Fruit fly (Drosophila melanogaster) whole organism, larva: ENCODE measurements around the gene Grasp65.

ENCODE experiments used
- noc ChIP-seq: fragments of 200-800 bp; sonication (Bioruptor generic); optimal IDR thresholded peaks from 3 replicates; lab custom pipeline; 2019; ENCODE audit warnings: missing biosample characterization, mild to moderate bottlenecking, missing genetic modification characterization, moderate library complexity

The Grasp65 gene

DNA sequence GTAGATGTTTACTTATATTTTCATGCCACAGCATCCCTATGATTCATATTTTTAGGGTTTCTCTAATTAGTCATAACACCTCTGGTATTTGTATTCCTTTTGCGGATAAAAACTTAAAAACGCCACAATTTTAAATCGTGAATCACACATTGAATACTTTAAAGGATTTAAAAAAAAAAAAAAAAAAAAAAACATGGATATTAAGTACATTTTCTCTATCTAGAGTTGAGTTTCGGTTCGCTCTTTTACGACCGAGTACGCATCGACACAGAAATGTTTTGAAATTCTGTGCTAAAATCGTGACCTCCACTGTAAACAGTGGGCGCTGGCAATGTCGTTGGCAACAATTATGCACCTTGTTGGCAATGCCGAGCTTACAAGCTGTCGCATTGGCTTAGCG, 19.3 kb upstream of the Grasp65 start:
- TF ChIP-seq noc, result no peak

- TF ChIP-seq noc, result no peak
These were observed 18.5 kb upstream of the Grasp65 start for dm6 chr3L:19906148-19906752.

DNA sequence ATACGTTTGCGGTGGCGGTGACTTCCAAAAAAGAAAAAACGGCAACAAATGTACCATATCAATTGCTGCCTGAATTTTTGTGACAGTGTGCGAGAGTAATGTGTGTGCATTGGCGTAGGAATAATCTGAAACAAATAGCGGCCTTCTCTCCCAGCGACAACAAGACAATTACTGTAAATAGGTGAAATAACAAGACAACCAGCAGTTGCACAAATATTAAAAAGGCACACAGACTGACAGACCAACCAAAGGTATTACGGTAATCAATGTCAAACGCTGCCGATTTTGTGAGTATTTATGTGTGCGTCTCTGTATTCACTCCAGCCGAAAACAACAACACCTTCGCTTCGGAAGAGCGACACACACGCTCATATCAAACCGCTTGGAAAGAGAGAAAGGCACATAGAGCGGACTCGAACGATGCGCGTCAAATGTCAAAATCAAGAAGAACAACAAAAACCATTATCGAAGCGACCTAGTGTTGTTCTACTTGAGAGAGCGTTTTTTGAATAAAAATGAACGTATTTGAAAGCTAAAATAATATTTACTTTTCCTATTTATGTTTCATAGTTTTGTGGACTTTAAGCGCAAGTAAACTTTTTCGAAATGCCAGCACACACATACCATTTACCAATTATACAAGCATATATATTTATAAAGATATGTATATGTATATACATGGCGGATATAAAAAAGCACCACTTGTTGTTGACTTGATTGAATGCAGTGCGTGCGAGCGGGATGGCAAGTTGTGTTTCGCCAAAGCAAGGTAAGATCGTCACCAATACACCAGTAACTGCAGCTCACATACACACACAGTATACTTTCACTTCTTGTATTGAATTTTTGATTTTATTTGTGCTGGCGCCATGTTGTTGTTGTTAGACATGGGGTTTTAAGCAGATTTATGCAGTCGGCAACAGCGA, 17.7 kb upstream of the Grasp65 start:
- TF ChIP-seq noc, result peak; percentile 35

- no peak for TF ChIP-seq noc
These were observed 17.1 kb upstream of the Grasp65 start for dm6 chr3L:19907706-19908070.

DNA sequence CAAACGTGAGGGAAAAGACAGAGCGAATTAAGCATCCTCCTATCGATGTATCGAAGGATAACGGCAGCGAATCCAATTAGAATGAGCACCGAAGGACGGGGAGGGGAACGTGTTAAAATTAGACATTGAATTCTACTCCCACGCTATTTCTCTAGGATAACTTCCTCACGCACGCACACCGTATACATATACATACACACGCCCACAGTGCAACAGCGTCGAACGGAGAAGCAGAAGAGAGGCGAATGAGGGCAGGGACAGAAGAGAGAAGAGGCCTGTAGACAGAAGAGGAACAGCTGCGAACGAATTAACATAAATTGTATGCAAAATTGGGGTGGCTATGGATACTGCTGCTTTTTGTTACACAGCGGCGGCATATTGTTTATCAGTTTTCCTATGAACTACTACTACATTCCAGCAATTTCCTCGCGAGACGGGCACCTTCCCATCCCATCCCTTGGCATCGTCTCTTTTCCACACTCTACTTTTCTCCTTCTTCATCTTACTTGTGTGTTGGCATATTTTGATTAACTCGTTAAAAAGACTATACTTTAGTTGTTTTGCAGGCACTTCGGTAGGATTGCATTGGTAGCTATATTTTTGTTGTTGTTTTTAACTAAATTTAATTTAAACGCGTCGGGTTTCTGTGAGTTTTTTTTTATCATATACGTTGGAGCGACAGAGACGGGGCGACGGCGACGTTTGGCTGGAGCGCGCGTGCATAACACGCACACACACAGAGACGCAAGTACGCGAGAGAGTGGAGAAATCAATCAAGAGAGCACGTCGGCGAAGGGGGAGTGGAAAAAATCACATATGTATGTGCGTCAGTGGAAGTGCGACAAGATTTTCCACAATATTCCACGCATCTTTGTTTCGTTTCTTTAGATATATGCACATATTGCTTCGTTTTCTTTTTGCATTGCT, 16.3 kb upstream of the Grasp65 start:
- no peak for TF ChIP-seq noc

DNA sequence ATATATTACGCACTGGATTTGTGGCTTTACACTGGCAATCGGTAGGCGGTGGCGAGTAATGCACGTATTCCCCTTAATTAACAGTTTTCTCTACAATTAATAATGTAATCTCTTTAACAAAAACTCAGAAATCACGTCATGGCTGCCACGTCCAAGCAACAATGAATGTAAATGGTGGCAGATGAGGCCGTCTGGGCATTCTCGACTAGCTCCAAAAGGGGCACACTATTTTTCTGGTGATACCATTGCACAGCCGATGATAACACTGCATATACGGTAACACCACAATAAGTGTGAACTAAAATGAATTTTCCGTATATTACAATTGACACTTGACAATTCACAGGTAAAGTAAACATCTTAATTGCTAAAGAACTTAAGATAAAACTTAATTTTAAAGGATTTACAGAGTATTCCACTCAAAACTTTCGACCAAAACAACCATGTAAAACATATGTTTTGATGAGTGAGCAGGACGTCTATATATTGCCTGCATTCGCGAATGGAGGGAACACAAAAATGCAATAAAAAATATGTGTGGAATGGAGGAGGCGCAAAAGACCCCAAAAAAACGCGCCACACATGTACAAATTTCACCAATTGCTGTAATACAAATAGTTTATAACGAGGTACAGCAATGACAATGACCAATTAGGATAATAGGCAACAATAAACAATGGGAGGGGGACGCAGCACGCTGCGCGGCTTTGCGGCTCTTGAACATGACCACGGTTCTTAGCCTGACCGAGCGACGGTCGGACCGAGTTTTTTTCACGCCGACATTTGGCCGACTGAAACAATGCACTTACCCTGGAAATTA, 15.3 kb upstream of the Grasp65 start:
- no peak for TF ChIP-seq noc

dm6 chr3L:19910054-19910414, 14.7 kb upstream of the Grasp65 start, which contains the start of the genes Mi-2 and Prp3:
Mi-2 (minus strand) TSS chr3L:19910215.
Prp3 (plus strand) TSS chr3L:19910300.
- TF ChIP-seq noc, result no peak

- no peak for TF ChIP-seq noc
These were observed 11.3 kb upstream of the Grasp65 start, which contains the start of gene Mtr3 for dm6 chr3L:19913328-19913936. Mtr3 (minus strand) TSS chr3L:19913715.

- TF ChIP-seq noc, result no peak
These were observed 9.9 kb upstream of the Grasp65 start, which contains the start of gene Rpn1 for dm6 chr3L:19914833-19915232. Rpn1 (plus strand) TSS chr3L:19915051.

DNA sequence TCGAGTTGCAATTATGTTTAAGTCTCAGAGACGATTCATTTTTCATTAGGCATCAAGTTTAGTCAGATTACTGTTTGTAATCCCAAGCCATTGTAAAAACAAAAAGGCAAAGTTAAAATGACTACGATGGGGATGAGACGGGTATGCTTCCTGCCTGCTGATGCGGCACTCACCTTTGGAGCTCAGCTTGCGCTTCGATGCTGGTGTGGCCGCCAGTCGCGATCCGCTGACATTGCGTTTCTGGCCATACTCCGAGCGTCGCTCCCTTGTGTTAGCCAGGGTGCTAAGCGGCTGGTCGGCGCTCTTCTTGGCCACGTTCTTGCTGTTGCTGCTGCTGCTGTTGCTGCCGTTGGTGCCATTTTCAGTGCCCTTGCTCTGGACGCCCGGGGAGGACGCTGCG, 4.8 kb upstream of the Grasp65 start:
- no peak for TF ChIP-seq noc

DNA sequence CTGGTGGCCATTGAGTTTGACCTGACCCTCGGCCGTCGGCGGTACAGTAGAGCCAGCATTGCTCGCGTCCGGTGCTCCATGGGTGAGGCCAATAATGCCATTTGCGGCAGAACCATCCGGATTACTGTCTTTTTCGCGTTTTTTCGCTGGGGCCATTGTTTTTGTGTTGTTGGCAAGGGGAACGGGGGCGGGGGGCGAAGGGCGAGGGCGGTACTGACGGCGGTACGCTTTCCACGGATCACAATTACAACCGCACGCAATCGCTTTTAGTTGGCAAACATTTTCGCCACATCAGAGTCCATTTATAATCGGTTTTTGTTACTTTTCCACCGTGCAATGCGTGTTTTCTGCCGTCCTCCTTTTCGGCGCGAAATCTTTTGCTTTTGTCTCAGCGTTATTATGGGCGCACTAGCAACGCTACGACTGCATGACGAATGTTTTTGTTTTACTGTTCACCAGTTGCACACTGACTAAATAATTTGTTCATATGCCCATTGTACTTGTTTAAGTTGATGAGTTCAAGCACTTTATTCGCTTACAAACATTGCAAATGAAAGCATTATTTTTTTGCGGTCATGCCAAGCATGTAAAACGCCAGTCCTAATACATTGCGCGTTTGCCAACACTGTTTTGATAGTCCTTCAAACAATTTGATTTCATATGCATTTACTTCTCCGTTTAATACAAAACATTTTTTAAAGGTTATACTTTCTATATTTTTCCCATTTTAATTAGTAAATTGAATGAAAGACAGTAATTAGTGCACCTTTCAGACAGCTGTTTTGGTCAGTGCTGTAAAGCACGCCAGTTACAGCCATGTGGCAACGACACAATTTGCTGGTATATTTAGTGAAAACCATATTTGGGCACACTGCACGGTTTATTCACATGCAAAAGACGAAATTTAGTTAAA, 1.7 kb upstream of the Grasp65 start, which contains the start of gene Pfdn6:
Gene Pfdn6 (plus strand): TSS at position 839 of the 913 bp plus-strand sequence.
- no peak for TF ChIP-seq noc

DNA sequence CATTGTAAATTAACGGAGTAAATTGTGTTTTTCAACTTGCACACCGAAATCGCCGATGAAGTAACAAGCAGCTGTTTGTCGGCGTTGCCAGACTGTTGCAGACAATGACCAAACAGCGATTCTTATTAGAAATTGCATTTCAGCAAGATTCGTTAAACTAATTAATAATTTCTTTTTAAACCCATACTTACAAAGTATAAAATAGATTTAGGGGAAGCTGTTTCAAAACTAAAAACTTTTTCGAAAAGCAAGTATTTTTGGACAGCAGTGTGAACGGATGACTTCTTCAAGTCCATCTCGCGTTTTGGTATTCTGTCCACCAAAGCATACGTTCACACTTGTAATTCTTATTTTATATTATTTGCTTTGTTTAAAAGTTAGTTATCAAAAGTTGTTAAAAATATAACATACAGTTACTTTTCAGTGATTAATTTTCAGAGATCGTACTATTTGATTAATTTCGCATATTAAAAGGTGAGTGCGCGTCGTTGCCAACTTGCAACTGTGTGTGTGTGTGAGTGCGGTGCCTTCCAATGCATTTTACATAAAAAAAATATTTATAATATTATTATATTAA, 3.8 kb downstream of the Grasp65 start, which contains the start of the genes CG8004 and RhoGDI:
Gene CG8004 (minus strand): TSS at position 74 of the 577 bp plus-strand sequence.
Gene RhoGDI (plus strand): TSS at position 309 of the 577 bp plus-strand sequence.
- peak; percentile 16 for TF ChIP-seq noc

- TF ChIP-seq noc, result no peak
These were observed 4.4 kb downstream of the Grasp65 start for dm6 chr3L:19929051-19929718.
